Worm (Caenorhabditis elegans): Measurements from ENCODE around the gene srbc-25.

ce11 chrV:17198926-17199325, 25.1 kb downstream of the srbc-25 start, which contains the start of gene srz-96:
- TF ChIP-seq lin-32 (GFP tag; optimal IDR thresholded peaks at IDR 0.05) (no peak), unc-62 (GFP tag; optimal IDR thresholded peaks at IDR 0.05) (no peak), elt-1 (tag; optimal IDR thresholded peaks at IDR 0.05; ENCODE audit: borderline replicate concordance, insufficient read depth) (no peak), ceh-43 (GFP tag; optimal IDR thresholded peaks at IDR 0.05) (no peak), unc-39 (tag; optimal IDR thresholded peaks at IDR 0.05) (no peak), nhr-237 (tag; optimal IDR thresholded peaks at IDR 0.05) (no peak)

Data from whole organism, mixed stage, embryonic.